Worm (Caenorhabditis elegans) whole organism, L4 larva: Measurements from ENCODE around the gene orc-5.

ENCODE experiments used
- D1046.2 ChIP-seq: fragments of 200-800 bp; sonication (Bioruptor generic); IDR thresholded peaks from 2 replicates; pipeline ENCODE4 v1.3.6; 2022; ENCODE audit warnings: missing genetic modification characterization, missing compliant biosample characterization
- F26F4.8 ChIP-seq: fragments of 200-800 bp; sonication (Bioruptor generic); conservative IDR thresholded peaks from 2 replicates; pipeline ENCODE4 v1.3.6; 2022; ENCODE audit warnings: missing genetic modification characterization, missing compliant biosample characterization
- Y105C5A.15 ChIP-seq: fragments of 200-800 bp; sonication (Bioruptor generic); IDR thresholded peaks from 2 replicates; pipeline ENCODE4 v1.3.6; 2022; ENCODE audit warnings: missing genetic modification characterization, missing compliant biosample characterization
- aha-1 ChIP-seq: fragments of 150-350 bp; peaks from one replicate; lab custom pipeline; 2014; ENCODE audit warnings: missing biosample characterization, missing genetic modification characterization
- aly-2 ChIP-seq: sonication (generic microtip); optimal IDR thresholded peaks from 2 replicates; lab custom pipeline; 2018; ENCODE audit warnings: missing biosample characterization, missing genetic modification characterization
- arid-1 ChIP-seq: fragments of 200-800 bp; sonication (Bioruptor generic); conservative IDR thresholded peaks from 2 replicates; pipeline ENCODE4 v1.3.6; 2022; ENCODE audit warnings: missing genetic modification reagents, missing genetic modification characterization, missing compliant biosample characterization
- ceh-62 ChIP-seq: sonication (generic microtip); optimal IDR thresholded peaks from 2 replicates; lab custom pipeline; 2017; ENCODE audit warnings: missing biosample characterization, missing genetic modification characterization
- ces-1 ChIP-seq: fragments of 150-350 bp; sonication (generic microtip); optimal IDR thresholded peaks from 4 replicates; lab custom pipeline; 2014; ENCODE audit warnings: missing biosample characterization, missing genetic modification reagents, missing genetic modification characterization
- ctbp-1 ChIP-seq: fragments of 200-800 bp; sonication (Bioruptor generic); IDR thresholded peaks from 2 replicates; pipeline ENCODE4 v1.3.6; 2022; ENCODE audit warnings: missing genetic modification reagents, missing genetic modification characterization, missing compliant biosample characterization
- daf-12 ChIP-seq: fragments of 150-350 bp; optimal IDR thresholded peaks from 2 replicates; lab custom pipeline; 2014; ENCODE audit warnings: missing biosample characterization, missing genetic modification reagents, missing genetic modification characterization
- daf-16 ChIP-seq, 3 experiments: sonication (generic microtip); optimal IDR thresholded peaks; 2 replicates each; lab custom pipeline; 2016 to 2017; ENCODE audit warnings: missing genetic modification characterization in 3 of 3, missing genetic modification reagents in 3 of 3, mild to moderate bottlenecking in 2 of 3, missing compliant biosample characterization in 2 of 3, missing biosample characterization in 1 of 3, moderate library complexity in 1 of 3
- dmd-6 ChIP-seq: fragments of 200-800 bp; sonication (Bioruptor generic); IDR thresholded peaks from 2 replicates; pipeline ENCODE4 v1.3.6; 2022; ENCODE audit warnings: missing genetic modification reagents, missing genetic modification characterization, missing compliant biosample characterization
- dmd-8 ChIP-seq: fragments of 200-800 bp; sonication (Bioruptor generic); IDR thresholded peaks from 2 replicates; pipeline ENCODE4 v1.3.6; 2022; ENCODE audit warnings: missing genetic modification characterization, missing compliant biosample characterization
- dpl-1 ChIP-seq: fragments of 150-350 bp; optimal IDR thresholded peaks from 2 replicates; lab custom pipeline; 2014; ENCODE audit warnings: missing biosample characterization, missing genetic modification reagents, missing genetic modification characterization
- dve-1 ChIP-seq: sonication (generic microtip); optimal IDR thresholded peaks from 2 replicates; lab custom pipeline; 2017; ENCODE audit warnings: antibody characterized with exemption, mild to moderate bottlenecking, missing genetic modification characterization, missing compliant biosample characterization; ENCODE audit not compliant: insufficient read depth
- egl-43 ChIP-seq: fragments of 200-800 bp; sonication (Bioruptor generic); IDR thresholded peaks from 2 replicates; pipeline ENCODE4 v1.3.6; 2022; ENCODE audit warnings: missing genetic modification reagents, missing genetic modification characterization, missing compliant biosample characterization
- hif-1 ChIP-seq, 2 experiments: sonication (generic microtip); optimal IDR thresholded peaks; 2 replicates each; lab custom pipeline; 2016 to 2017; ENCODE audit warnings: missing compliant biosample characterization in 2 of 2, missing genetic modification characterization in 2 of 2, missing genetic modification reagents in 2 of 2, missing genotype in 2 of 2, mild to moderate bottlenecking in 1 of 2
- hlh-11 ChIP-seq: fragments of 200-800 bp; sonication (Bioruptor generic); optimal IDR thresholded peaks from 2 replicates; lab custom pipeline; 2018; ENCODE audit warnings: mild to moderate bottlenecking, missing genetic modification characterization, missing compliant biosample characterization
- hlh-30 ChIP-seq: sonication (generic microtip); optimal IDR thresholded peaks from 2 replicates; lab custom pipeline; 2017; ENCODE audit warnings: antibody characterized with exemption, mild to moderate bottlenecking, missing genetic modification characterization, missing compliant biosample characterization; ENCODE audit not compliant: insufficient read depth
- hmg-1.1 ChIP-seq: fragments of 200-800 bp; sonication (Bioruptor generic); IDR thresholded peaks from 2 replicates; pipeline ENCODE4 v1.3.6; 2022; ENCODE audit warnings: missing genetic modification reagents, missing genetic modification characterization, missing compliant biosample characterization
- jun-1 ChIP-seq: fragments of 150-350 bp; optimal IDR thresholded peaks from 2 replicates; lab custom pipeline; 2014; ENCODE audit warnings: missing biosample characterization, missing genetic modification reagents, missing genetic modification characterization
- lim-7 ChIP-seq: fragments of 200-800 bp; sonication (Bioruptor generic); IDR thresholded peaks from 2 replicates; pipeline ENCODE4 v1.3.6; 2022; ENCODE audit warnings: missing genetic modification characterization, missing compliant biosample characterization
- lin-13 ChIP-seq: fragments of 150-350 bp; optimal IDR thresholded peaks from 2 replicates; lab custom pipeline; 2014; ENCODE audit warnings: missing biosample characterization, missing genetic modification reagents, missing genetic modification characterization
- lin-15B ChIP-seq: fragments of 150-350 bp; sonication (generic microtip); optimal IDR thresholded peaks from 3 replicates; lab custom pipeline; 2014; ENCODE audit warnings: missing biosample characterization, missing genetic modification characterization
- mes-2 ChIP-seq: sonication (generic microtip); optimal IDR thresholded peaks from 2 replicates; lab custom pipeline; 2016; ENCODE audit warnings: missing genotype, mild to moderate bottlenecking, missing genetic modification characterization, missing compliant biosample characterization; ENCODE audit not compliant: poor library complexity, severe bottlenecking
- nhr-102 ChIP-seq: sonication (generic microtip); optimal IDR thresholded peaks from 2 replicates; lab custom pipeline; 2016; ENCODE audit warnings: mild to moderate bottlenecking, missing genetic modification characterization, moderate library complexity, missing compliant biosample characterization
- nhr-28 ChIP-seq: fragments of 150-350 bp; optimal IDR thresholded peaks from 2 replicates; lab custom pipeline; 2014; ENCODE audit warnings: missing biosample characterization, missing genetic modification characterization
- nhr-41 ChIP-seq: fragments of 200-800 bp; sonication (Bioruptor generic); IDR thresholded peaks from 2 replicates; pipeline ENCODE4 v1.3.6; 2022; ENCODE audit warnings: missing genetic modification reagents, missing genetic modification characterization, missing compliant biosample characterization
- nhr-48 ChIP-seq: sonication (generic microtip); optimal IDR thresholded peaks from 2 replicates; lab custom pipeline; 2016; ENCODE audit warnings: mild to moderate bottlenecking, missing genetic modification characterization, missing compliant biosample characterization
- nhr-76 ChIP-seq: fragments of 150-350 bp; optimal IDR thresholded peaks from 2 replicates; lab custom pipeline; 2014; ENCODE audit warnings: missing biosample characterization, missing genetic modification characterization
- pha-4 ChIP-seq, 2 experiments: fragments of 150-350 bp in 1 of 2; fragments of 200-800 bp in 1 of 2; sonication (Bioruptor generic) in 1 of 2; IDR thresholded peaks in 1 of 2; optimal IDR thresholded peaks in 1 of 2; 2 replicates each; pipeline versions ENCODE4 v1.3.6 to Lab custom; 2014 to 2022; ENCODE audit warnings: missing genetic modification characterization in 2 of 2, missing genetic modification reagents in 2 of 2, missing biosample characterization in 1 of 2, missing compliant biosample characterization in 1 of 2
- php-3 ChIP-seq: fragments of 200-800 bp; sonication (Bioruptor generic); IDR thresholded peaks from 2 replicates; pipeline ENCODE4 v1.3.6; 2022; ENCODE audit warnings: missing genetic modification reagents, missing genetic modification characterization, missing compliant biosample characterization
- pqm-1 ChIP-seq: sonication (generic microtip); optimal IDR thresholded peaks from 2 replicates; lab custom pipeline; 2017; ENCODE audit warnings: missing biosample characterization, missing genetic modification characterization
- spr-1 ChIP-seq: sonication (generic microtip); optimal IDR thresholded peaks from 2 replicates; lab custom pipeline; 2016; ENCODE audit warnings: mild to moderate bottlenecking, missing genetic modification characterization, missing compliant biosample characterization
- zfp-3 ChIP-seq: fragments of 200-800 bp; sonication (Bioruptor generic); conservative IDR thresholded peaks from 2 replicates; pipeline ENCODE4 v1.3.6; 2022; ENCODE audit warnings: missing genetic modification reagents, missing genetic modification characterization, missing compliant biosample characterization

Gene orc-5

ce11 chrIV:10765053-10765452 is 30.7 kb upstream of the orc-5 start, which contains the start of gene T25B9.12:
Gene T25B9.12, plus strand, starts transcription at chrIV:10765353.
- no peak for TF ChIP-seq nhr-41 (GFP tag; lab: Robert Waterston, UW)
- no peak for TF ChIP-seq D1046.2 (GFP tag; lab: Robert Waterston, UW)
- TF ChIP-seq lim-7 (GFP tag; lab: Robert Waterston, UW), result no peak
- TF ChIP-seq aly-2 (tag; lab: Kevin White, UChicago), result no peak
- no peak for TF ChIP-seq zfp-3 (GFP tag; lab: Robert Waterston, UW)
- no peak for TF ChIP-seq arid-1 (GFP tag; lab: Robert Waterston, UW)
- no peak for TF ChIP-seq daf-12
- no peak for TF ChIP-seq mes-2 (tag; lab: Kevin White, UChicago)
- TF ChIP-seq ctbp-1 (GFP tag; lab: Robert Waterston, UW), result no peak
- no peak for TF ChIP-seq aha-1 (tag; lab: Kevin White, UChicago)
- TF ChIP-seq egl-43 (GFP tag; lab: Robert Waterston, UW), result no peak
- TF ChIP-seq ceh-62, result no peak
- TF ChIP-seq dmd-8, result no peak
- no peak for TF ChIP-seq jun-1 (tag; lab: Kevin White, UChicago)
- no peak for TF ChIP-seq pqm-1 (tag; lab: Kevin White, UChicago)
- no peak for TF ChIP-seq pha-4 (GFP tag; IDR thresholded peaks at IDR 0.05; lab: Robert Waterston, UW)
- no peak for TF ChIP-seq pha-4 (tag; optimal IDR thresholded peaks at IDR 0.05; lab: Kevin White, UChicago)
- no peak for TF ChIP-seq ces-1 (GFP tag; lab: Kevin White, UChicago)

ce11 chrIV:10764206-10764605 is 29.8 kb upstream of the orc-5 start, which contains the start of gene T25B9.11:
Gene T25B9.11, plus strand, starts transcription at chrIV:10764506.
- TF ChIP-seq hmg-1.1 (GFP tag; lab: Robert Waterston, UW), result no peak
- TF ChIP-seq mes-2 (tag; lab: Kevin White, UChicago), result no peak
- no peak for TF ChIP-seq Y105C5A.15 (GFP tag; lab: Robert Waterston, UW)
- no peak for TF ChIP-seq spr-1 (tag; lab: Kevin White, UChicago)
- TF ChIP-seq pha-4 (GFP tag; IDR thresholded peaks at IDR 0.05; lab: Robert Waterston, UW), result no peak
- TF ChIP-seq pha-4 (tag; optimal IDR thresholded peaks at IDR 0.05; lab: Kevin White, UChicago), result no peak
- TF ChIP-seq nhr-76, result no peak
- TF ChIP-seq F26F4.8 (GFP tag; lab: Robert Waterston, UW), result no peak

- peak; percentile 31 for TF ChIP-seq pqm-1 (tag; lab: Kevin White, UChicago)
- peak; percentile 84 for TF ChIP-seq dmd-6 (GFP tag; lab: Robert Waterston, UW)
- peak in 1 of 2 experiments; percentile 25 for TF ChIP-seq daf-16 (GFP tag; optimal IDR thresholded peaks at IDR 0.05; lab: Kevin White, UChicago)
- TF ChIP-seq daf-16 (tag; optimal IDR thresholded peaks at IDR 0.05; lab: Kevin White, UChicago), result peak; percentile 93
- TF ChIP-seq dve-1 (tag; lab: Kevin White, UChicago), result peak; percentile 72
- peak; percentile 37 for TF ChIP-seq hlh-30 (tag; lab: Kevin White, UChicago)
- TF ChIP-seq lin-13 (GFP tag; lab: Kevin White, UChicago), result no peak
- no peak for TF ChIP-seq lin-15B (tag; lab: Kevin White, UChicago)
- peak; percentile 68 for TF ChIP-seq nhr-28 (tag; lab: Kevin White, UChicago)
- TF ChIP-seq hlh-11 (tag; lab: Kevin White, UChicago), result peak; percentile 80
- TF ChIP-seq nhr-48 (tag; lab: Kevin White, UChicago), result peak; percentile 57
- TF ChIP-seq hif-1 (tag; optimal IDR thresholded peaks at IDR 0.05; lab: Kevin White, UChicago), result no peak
- TF ChIP-seq dpl-1, result no peak
- TF ChIP-seq nhr-102, result peak; percentile 43
- TF ChIP-seq php-3 (GFP tag; lab: Robert Waterston, UW), result peak; percentile 63; the same call in 1 of the 2 replicates
- TF ChIP-seq, all 104 proteins: peak for 10
Observed at ce11 chrIV:10761344-10761743, 27.0 kb upstream of the orc-5 start, which contains the start of gene ugt-54. Gene ugt-54, plus strand, starts transcription at chrIV:10761698.
